Worm (Caenorhabditis elegans): ENCODE data around the gene hpo-9.

DNA sequence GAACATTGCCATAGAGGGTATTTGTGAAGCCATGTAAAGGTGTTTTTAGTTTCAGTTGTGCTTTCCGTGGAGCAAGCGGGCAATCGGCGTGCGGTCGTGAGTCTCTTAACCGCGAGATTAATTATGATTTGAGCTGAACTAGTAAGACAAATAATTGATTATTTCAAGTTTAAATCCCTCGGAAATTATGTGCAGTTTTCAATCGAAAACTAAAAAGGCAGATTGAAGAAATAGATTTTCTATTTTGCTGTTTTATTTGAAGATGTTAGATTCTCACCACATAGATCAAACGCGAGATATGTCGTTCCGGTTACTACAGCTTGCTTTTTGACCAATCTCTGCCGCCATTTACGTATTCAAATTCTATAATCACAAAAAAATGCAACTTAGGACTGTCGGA is 45.1 kb upstream of the hpo-9 start, which contains the start of gene C13A2.3:
- TF ChIP-seq lir-3 (tag; optimal IDR thresholded peaks at IDR 0.05; ENCODE audit: poor library complexity) (no peak), nhr-12 (tag; optimal IDR thresholded peaks at IDR 0.05) (no peak), snu-23 (GFP tag; optimal IDR thresholded peaks at IDR 0.05) (no peak), C04F5.9 (tag; optimal IDR thresholded peaks at IDR 0.05) (no peak), dsc-1 (tag; optimal IDR thresholded peaks at IDR 0.05) (no peak)
